Fruit fly (Drosophila melanogaster): Measurements from ENCODE around the gene CG43702.
A peak's percentile ranks its signal among the peaks of the same experiment; 100 is the strongest.

DNA sequence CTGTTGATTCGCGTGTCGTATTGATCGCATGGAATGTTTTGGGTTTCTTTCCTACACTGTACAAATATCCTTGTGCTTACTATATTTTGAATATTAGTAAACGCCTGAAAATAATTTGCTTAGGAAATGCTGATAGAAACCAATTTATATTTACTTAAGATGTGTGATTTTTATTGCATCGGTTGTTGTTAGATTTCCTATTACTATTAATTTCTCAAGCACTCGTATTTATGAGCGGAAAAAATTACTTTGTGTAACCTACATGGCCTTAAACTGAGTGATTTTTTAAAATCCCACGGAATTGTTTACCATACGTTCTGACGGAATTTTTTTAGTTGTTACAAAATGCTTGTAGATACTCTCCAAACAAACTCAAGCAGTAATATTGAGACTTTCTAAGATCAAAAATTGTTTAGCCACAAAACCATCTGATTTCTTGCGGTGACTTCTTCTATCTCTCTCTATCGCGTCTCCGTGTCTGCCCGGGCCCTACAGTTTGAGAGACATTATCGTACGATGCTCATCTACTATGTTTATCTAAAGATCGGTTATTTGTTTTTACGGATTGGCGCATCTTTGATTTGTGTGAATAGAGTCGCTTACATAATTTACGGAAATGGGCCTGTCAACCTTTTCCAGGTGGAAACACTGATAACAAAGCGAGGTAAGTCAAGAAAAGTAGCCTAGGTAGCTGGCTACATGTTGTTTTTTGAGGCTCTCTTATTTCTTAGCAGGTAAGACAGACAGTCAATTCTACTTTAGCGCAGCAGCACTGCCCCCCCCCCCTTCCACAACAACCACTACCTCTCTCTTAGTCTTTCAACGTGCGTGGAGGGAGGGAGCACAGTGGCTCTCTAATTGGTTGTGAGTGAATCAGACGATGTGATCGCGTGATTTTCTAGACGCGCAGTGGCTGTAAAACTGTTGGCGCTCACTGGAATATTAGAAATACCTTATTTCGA is 21.9 kb upstream of the CG43702 start:
- TF ChIP-seq Clk (GFP tag; optimal IDR thresholded peaks at IDR 0.05) (no peak), kay (GFP tag; ENCODE audit: borderline replicate concordance) (no peak), CG5204 (GFP tag; optimal IDR thresholded peaks at IDR 0.05) (no peak), CG33017 (tag; optimal IDR thresholded peaks at IDR 0.05) (no peak), pad (GFP tag; optimal IDR thresholded peaks at IDR 0.05) (peak; percentile 46)
